Fruit fly (Drosophila melanogaster) whole organism, larva: ENCODE data around the gene E2f1.

Source experiments
- noc ChIP-seq: fragments of 200-800 bp; sonication (Bioruptor generic); optimal IDR thresholded peaks from 3 replicates; lab custom pipeline; 2019; ENCODE audit warnings: missing biosample characterization, mild to moderate bottlenecking, missing genetic modification characterization, moderate library complexity

The E2f1 gene

dm6 chr3R:21630226-21630857 is 30.3 kb downstream of the E2f1 start:
- no peak for TF ChIP-seq noc (tag; lab: Kevin White, UChicago)

dm6 chr3R:21629373-21630145 is 31.1 kb downstream of the E2f1 start:
- TF ChIP-seq noc (tag; lab: Kevin White, UChicago): no peak

- TF ChIP-seq noc (tag; lab: Kevin White, UChicago): no peak
Observed at dm6 chr3R:21628213-21628800, 32.4 kb downstream of the E2f1 start.

- TF ChIP-seq noc (tag; lab: Kevin White, UChicago): peak; percentile 89
Observed at dm6 chr3R:21627752-21628151, 32.9 kb downstream of the E2f1 start.

DNA sequence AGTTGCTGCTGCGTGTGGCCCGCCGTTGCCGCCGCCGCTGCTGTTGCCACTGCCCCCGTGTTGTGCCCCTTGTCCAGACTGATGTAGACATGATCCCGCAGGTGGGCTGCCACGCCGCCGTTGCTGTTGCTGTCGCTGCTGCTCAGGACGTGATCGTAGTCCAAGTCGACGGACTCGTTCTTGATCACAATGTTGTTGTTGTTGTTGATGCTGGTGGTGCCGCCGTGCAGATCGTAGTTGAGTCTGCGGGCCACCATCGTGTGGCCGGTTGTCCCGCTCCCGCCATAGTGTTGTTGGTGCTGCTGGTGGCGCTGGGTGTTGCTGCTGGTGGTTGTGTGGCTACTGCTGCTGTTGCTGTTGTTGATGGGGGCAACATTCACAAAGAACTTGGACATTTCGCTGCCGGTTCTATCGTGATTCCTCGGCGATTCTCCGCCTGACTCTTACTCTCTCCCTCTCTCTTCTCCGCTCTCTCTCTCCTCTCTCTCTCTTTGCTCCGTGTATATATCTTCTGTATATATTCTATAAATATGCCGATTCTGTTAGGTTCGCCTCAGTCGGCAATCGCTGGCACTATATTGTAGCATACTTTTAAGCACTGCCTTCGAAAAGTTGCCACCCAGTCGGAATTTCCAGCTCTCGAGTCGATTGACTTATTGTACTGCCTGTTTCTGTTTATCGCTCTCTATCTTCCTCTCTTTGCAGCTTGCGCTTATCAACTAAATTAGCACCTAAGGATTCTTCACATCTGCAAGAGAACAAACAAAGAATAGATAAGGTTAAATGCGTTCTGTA is 34.4 kb downstream of the E2f1 start:
- TF ChIP-seq noc (tag; lab: Kevin White, UChicago): no peak

dm6 chr3R:21624352-21624954 is 36.2 kb downstream of the E2f1 start:
- no peak for TF ChIP-seq noc (tag; lab: Kevin White, UChicago)

DNA sequence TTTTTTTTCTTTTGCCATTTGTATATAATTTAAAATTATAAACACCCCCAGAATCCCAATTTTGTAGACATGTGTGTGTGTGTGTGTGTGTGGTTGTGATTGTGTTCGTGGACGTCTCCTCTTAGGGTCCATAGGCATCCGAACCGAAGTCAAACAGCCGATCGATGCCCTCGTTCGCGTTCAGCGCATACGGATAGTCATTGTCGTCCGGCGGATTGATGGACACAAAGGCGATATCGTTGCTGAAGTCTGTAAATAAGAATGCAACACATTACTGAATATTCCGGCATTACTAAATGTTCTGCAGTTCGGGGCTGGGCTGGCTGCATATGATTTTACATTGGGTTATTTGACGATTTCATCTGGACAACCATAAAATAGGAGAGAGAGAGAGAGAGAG is 39.2 kb downstream of the E2f1 start:
- no peak for TF ChIP-seq noc (tag; lab: Kevin White, UChicago)

DNA sequence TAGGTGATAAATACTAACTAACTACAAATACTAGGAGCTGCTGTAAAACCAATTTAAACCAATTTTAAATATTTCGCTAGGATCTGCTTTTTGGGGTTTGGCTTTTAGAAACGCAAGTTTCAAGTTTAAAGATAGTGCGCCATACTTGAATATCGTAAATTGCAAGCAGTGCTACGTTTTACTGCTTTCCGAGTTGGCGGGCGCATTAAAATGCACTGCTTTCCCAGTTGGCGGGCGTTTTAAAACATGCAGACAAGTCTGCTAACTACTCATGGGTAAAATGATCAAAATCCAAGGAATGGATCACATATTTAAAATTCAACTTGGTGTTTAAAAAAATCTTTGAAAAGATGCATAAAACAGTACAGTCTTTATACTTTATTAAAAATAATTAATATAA is 40.9 kb downstream of the E2f1 start:
- TF ChIP-seq noc (tag; lab: Kevin White, UChicago): no peak

DNA sequence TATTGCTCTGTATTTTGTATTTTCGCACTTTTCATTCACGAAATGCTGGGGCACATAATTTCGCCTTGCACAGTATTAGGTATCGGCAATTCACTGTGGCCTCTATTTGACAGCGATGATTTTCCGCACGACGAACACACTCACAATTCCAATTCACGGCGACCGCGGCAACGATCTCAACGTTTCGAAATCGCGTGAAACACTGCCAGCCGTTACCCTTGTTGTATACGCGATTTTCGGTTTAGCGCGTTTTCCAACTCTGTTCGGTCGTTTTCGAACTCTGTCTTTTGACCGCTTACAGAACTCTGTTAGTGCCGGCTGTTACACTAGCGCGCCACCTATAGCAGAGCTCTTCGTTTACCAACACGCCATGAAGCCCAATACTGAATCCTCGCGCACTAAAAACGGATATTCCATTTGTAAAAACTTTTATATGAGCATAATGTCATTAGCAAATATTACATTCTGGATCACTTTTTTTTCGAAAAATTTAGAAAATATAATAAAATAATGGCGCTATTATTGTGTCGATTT is 41.5 kb downstream of the E2f1 start, which contains the start of gene InR:
Gene InR, minus strand, starts transcription at position 205 of the 534 bp plus-strand sequence.
- peak; percentile 51 for TF ChIP-seq noc (tag; lab: Kevin White, UChicago)

dm6 chr3R:21618299-21619116 is 42.2 kb downstream of the E2f1 start:
- TF ChIP-seq noc (tag; lab: Kevin White, UChicago): peak; percentile 25

DNA sequence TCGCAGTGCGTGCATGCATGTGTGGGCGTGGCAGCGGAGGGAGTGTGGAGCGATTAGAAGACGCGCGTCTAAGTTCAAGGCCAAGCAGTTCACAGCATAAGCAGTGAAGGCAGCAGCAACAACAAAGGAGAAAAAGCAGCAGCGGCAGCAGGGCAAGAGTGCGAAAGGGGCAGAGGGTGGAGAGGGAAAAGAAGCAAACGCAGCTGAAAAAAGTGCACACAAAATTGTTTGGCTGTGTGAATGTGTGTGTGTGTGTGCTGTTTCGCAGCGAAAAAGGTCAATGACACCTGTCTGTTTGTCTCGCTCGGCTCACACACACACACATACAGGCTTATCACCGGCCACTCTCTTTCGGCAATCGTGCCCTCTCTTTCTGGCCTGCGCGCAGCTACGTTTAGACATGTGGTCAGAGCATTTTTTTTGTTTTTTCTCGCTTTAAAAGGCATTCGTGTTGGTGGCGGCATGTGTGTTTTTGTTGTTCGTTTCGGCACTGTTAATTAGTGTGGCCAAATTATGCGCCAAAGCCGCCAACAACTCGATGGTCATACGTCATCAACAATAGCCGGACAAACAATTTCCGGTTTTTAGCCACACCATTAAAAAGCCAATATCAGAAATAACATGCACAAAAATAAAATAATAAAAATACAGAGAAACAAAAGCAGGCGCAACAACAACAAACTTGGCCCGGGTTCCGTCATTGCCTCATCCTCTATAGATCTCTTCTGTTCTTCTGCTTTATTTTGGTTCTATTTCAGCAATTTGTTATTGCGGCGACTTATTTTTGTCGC is 44.4 kb downstream of the E2f1 start:
- peak; percentile 53 for TF ChIP-seq noc (tag; lab: Kevin White, UChicago)

dm6 chr3R:21614858-21615427 is 45.7 kb downstream of the E2f1 start:
- peak; percentile 89 for TF ChIP-seq noc (tag; lab: Kevin White, UChicago)

- TF ChIP-seq noc (tag; lab: Kevin White, UChicago): peak; percentile 71
Observed at dm6 chr3R:21613322-21613807, 47.3 kb downstream of the E2f1 start.
